Worm (Caenorhabditis elegans): Measurements from ENCODE around the gene C25H3.15.

DNA sequence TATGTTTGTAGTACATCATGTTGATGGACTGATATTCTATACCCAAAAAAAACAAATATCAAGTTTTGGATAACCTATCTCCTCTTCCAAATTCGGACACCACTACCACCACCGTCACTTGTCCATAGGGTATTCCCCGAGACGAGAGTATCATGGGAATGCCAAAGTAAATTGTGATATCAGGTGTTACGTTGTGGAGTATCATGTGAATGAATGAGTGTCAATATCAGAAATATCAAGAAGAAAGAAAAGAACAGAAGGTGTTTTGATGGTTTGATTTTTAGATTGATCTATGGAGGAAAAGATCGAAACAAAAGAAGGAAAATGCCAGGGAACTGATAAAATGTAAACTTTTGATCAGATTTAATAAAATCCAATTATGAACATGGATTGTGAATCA, 33.1 kb downstream of the C25H3.15 start:
- TF ChIP-seq W03F9.2 (tag; optimal IDR thresholded peaks at IDR 0.05): no peak
- no peak for TF ChIP-seq dao-5 (tag; optimal IDR thresholded peaks at IDR 0.05)
- no peak for TF ChIP-seq him-1 (tag; optimal IDR thresholded peaks at IDR 0.05)

Measured in whole organism, L4/young adult.